Worm (Caenorhabditis elegans): ENCODE data around the gene clec-218.

DNA sequence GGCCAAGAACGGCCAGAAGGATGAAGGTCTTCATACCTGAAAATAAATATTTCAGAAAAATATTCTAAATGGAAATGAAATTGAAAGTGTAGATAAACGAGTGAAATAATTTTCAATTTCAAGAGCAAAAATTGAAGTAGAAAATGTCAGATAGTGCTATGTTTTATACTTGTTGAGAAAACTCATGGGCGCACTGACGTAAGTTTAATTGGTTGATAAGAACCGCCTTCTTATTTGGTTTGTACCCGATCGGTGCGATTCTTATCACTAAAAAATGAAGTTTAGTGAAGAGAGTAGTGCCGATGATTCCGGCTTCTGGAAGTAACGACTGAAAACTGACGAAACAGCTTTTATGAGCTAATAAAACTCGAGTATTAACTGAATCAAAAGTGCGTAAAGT, 38.8 kb upstream of the clec-218 start, which contains the start of the genes asp-6 and asp-12:
- TF ChIP-seq F52B5.7 (tag; optimal IDR thresholded peaks at IDR 0.05): no peak
- TF ChIP-seq F39B2.1 (GFP tag; IDR thresholded peaks at IDR 0.05): no peak
- TF ChIP-seq F49E8.2 (tag; optimal IDR thresholded peaks at IDR 0.05; ENCODE audit: insufficient read depth): no peak
- no peak for TF ChIP-seq B0261.1 (tag; optimal IDR thresholded peaks at IDR 0.05)
- TF ChIP-seq ztf-3 (GFP tag; optimal IDR thresholded peaks at IDR 0.05): no peak
- no peak for TF ChIP-seq unc-62 (GFP tag; optimal IDR thresholded peaks at IDR 0.05)
